Fruit fly (Drosophila melanogaster) whole organism, embryonic: ENCODE results near the gene CG33095.

Experiments
- CG10147 ChIP-seq: fragments of 200-800 bp; sonication (Bioruptor generic); optimal IDR thresholded peaks from 2 replicates; lab custom pipeline; 2019; ENCODE audit warnings: missing biosample characterization, mild to moderate bottlenecking, missing genetic modification characterization, moderate library complexity
- CG10462 ChIP-seq: fragments of 200-800 bp; sonication (Bioruptor generic); optimal IDR thresholded peaks from 2 replicates; lab custom pipeline; 2016; ENCODE audit warnings: missing biosample characterization, missing genetic modification characterization
- CG10565 ChIP-seq: fragments of 200-800 bp; sonication (Bioruptor generic); optimal IDR thresholded peaks from 3 replicates; lab custom pipeline; 2016; ENCODE audit warnings: missing biosample characterization, mild to moderate bottlenecking, missing genetic modification characterization
- CG13123 ChIP-seq: fragments of 200-800 bp; sonication (Bioruptor generic); optimal IDR thresholded peaks from 2 replicates; lab custom pipeline; 2016; ENCODE audit warnings: missing biosample characterization, missing genetic modification characterization
- CG13287 ChIP-seq: fragments of 200-800 bp; sonication (Bioruptor generic); IDR thresholded peaks from 2 replicates; pipeline ENCODE4 v1.3.6; 2022; ENCODE audit warnings: missing biosample characterization, missing genetic modification characterization; ENCODE audit not compliant: partially characterized antibody
- CG14014 ChIP-seq: fragments of 200-800 bp; sonication (Bioruptor generic); IDR thresholded peaks from 2 replicates; pipeline ENCODE4 v1.3.6; 2022; ENCODE audit warnings: missing biosample characterization, missing genetic modification characterization
- CG14441 ChIP-seq: fragments of 200-800 bp; sonication (Bioruptor generic); IDR thresholded peaks from 2 replicates; pipeline ENCODE4 v1.3.6; 2022; ENCODE audit warnings: missing biosample characterization, missing genetic modification characterization
- CG1602 ChIP-seq: fragments of 200-800 bp; sonication (Bioruptor generic); optimal IDR thresholded peaks from 3 replicates; lab custom pipeline; 2016; ENCODE audit warnings: missing biosample characterization, missing genetic modification characterization
- CG16813 ChIP-seq: fragments of 200-800 bp; sonication (Bioruptor generic); IDR thresholded peaks from 3 replicates; pipeline ENCODE4 v1.3.6; 2022; ENCODE audit warnings: missing biosample characterization, missing genetic modification characterization; ENCODE audit not compliant: partially characterized antibody
- CG18476 ChIP-seq: fragments of 200-800 bp; sonication (Bioruptor generic); optimal IDR thresholded peaks from 2 replicates; lab custom pipeline; 2016; ENCODE audit warnings: missing biosample characterization, mild to moderate bottlenecking, missing genetic modification characterization
- CG2875 ChIP-seq: fragments of 200-800 bp; sonication (Bioruptor generic); optimal IDR thresholded peaks from 2 replicates; lab custom pipeline; 2017; ENCODE audit warnings: missing biosample characterization, mild to moderate bottlenecking, missing genetic modification characterization, missing genetic modification reagents
- CG2889 ChIP-seq: fragments of 200-800 bp; sonication (Bioruptor generic); IDR thresholded peaks from 3 replicates; pipeline ENCODE4 v1.3.6; 2022; ENCODE audit warnings: missing biosample characterization, missing genetic modification characterization
- CG30403 ChIP-seq: fragments of 200-800 bp; sonication (Bioruptor generic); optimal IDR thresholded peaks from 3 replicates; lab custom pipeline; 2016; ENCODE audit warnings: missing biosample characterization, missing genetic modification characterization
- CG3281 ChIP-seq: fragments of 200-800 bp; sonication (Bioruptor generic); optimal IDR thresholded peaks from 3 replicates; lab custom pipeline; 2017; ENCODE audit warnings: missing biosample characterization, mild to moderate bottlenecking, missing genetic modification characterization
- CG33557 ChIP-seq: fragments of 200-800 bp; sonication (Bioruptor generic); optimal IDR thresholded peaks from 2 replicates; lab custom pipeline; 2019; ENCODE audit warnings: missing biosample characterization, mild to moderate bottlenecking, missing genetic modification characterization, moderate library complexity
- CG6175 ChIP-seq: fragments of 200-800 bp; sonication (Bioruptor generic); IDR thresholded peaks from 3 replicates; pipeline ENCODE4 v1.3.6; 2022; ENCODE audit warnings: missing biosample characterization, missing genetic modification characterization
- CG6791 ChIP-seq: fragments of 200-800 bp; sonication (Bioruptor generic); IDR thresholded peaks from 3 replicates; pipeline ENCODE4 v1.3.6; 2022; ENCODE audit warnings: missing biosample characterization, missing genetic modification characterization; ENCODE audit not compliant: partially characterized antibody
- CG8359 ChIP-seq: fragments of 200-800 bp; sonication (Bioruptor generic); optimal IDR thresholded peaks from 2 replicates; lab custom pipeline; 2017; ENCODE audit warnings: missing biosample characterization, mild to moderate bottlenecking, missing genetic modification characterization, borderline replicate concordance
- CG9609 ChIP-seq: fragments of 200-800 bp; sonication (Bioruptor generic); optimal IDR thresholded peaks from 3 replicates; lab custom pipeline; 2016; ENCODE audit warnings: missing biosample characterization, missing genetic modification characterization
- CG9876 ChIP-seq: fragments of 200-800 bp; sonication (Bioruptor generic); optimal IDR thresholded peaks from 2 replicates; lab custom pipeline; 2016; ENCODE audit warnings: missing biosample characterization, missing genetic modification characterization
- GATAe ChIP-seq: fragments of 200-800 bp; sonication (Bioruptor generic); conservative IDR thresholded peaks from 2 replicates; pipeline ENCODE4 v1.3.6; 2022; ENCODE audit warnings: missing biosample characterization, missing genetic modification characterization
- Gug ChIP-seq: fragments of 200-800 bp; sonication (Bioruptor generic); IDR thresholded peaks from 4 replicates; pipeline ENCODE4 v1.3.6; 2022; ENCODE audit warnings: missing biosample characterization, missing genetic modification characterization
- HLH4C ChIP-seq: fragments of 200-800 bp; sonication (Bioruptor generic); IDR thresholded peaks from 3 replicates; pipeline ENCODE4 v1.3.6; 2022; ENCODE audit warnings: missing biosample characterization, missing genetic modification characterization; ENCODE audit not compliant: partially characterized antibody
- Hand ChIP-seq: fragments of 200-800 bp; sonication (Bioruptor generic); optimal IDR thresholded peaks from 2 replicates; lab custom pipeline; 2017; ENCODE audit warnings: mild to moderate bottlenecking, missing biosample characterization, missing genetic modification reagents, missing genetic modification characterization
- Hey ChIP-seq: fragments of 200-800 bp; sonication (Bioruptor generic); optimal IDR thresholded peaks from 3 replicates; lab custom pipeline; 2018; ENCODE audit warnings: missing biosample characterization, mild to moderate bottlenecking, missing genetic modification characterization
- Hr78 ChIP-seq, 2 experiments: fragments of 200-800 bp in 1 of 2; fragments of >200 bp in 1 of 2; sonication (Bioruptor generic) in 1 of 2; optimal IDR thresholded peaks; 2 replicates each; lab custom pipeline; 2017 to 2019; ENCODE audit warnings: missing biosample characterization in 2 of 2, missing genetic modification characterization in 2 of 2, mild to moderate bottlenecking in 1 of 2, moderate library complexity in 1 of 2
- MBD-R2 ChIP-seq: fragments of 200-800 bp; sonication (Bioruptor generic); IDR thresholded peaks from 2 replicates; pipeline ENCODE4 v1.3.6; 2022; ENCODE audit warnings: missing biosample characterization, missing genetic modification characterization
- Mad ChIP-seq: fragments of 200-800 bp; sonication (Bioruptor generic); optimal IDR thresholded peaks from 2 replicates; lab custom pipeline; 2016; ENCODE audit warnings: missing biosample characterization, missing genetic modification characterization
- YL-1 ChIP-seq: fragments of 200-800 bp; sonication (Bioruptor generic); optimal IDR thresholded peaks from 3 replicates; lab custom pipeline; 2017; ENCODE audit warnings: missing biosample characterization, mild to moderate bottlenecking, missing genetic modification characterization
- ato ChIP-seq: fragments of 200-800 bp; sonication (Bioruptor generic); IDR thresholded peaks from 2 replicates; pipeline ENCODE4 v1.3.6; 2022; ENCODE audit warnings: missing biosample characterization, missing genetic modification characterization; ENCODE audit not compliant: partially characterized antibody
- bbx ChIP-seq: fragments of 200-800 bp; sonication (Bioruptor generic); IDR thresholded peaks from 2 replicates; pipeline ENCODE4 v1.3.6; 2022; ENCODE audit warnings: missing biosample characterization, missing genetic modification characterization; ENCODE audit not compliant: partially characterized antibody
- bcd ChIP-seq: fragments of 200-800 bp; sonication (Bioruptor generic); optimal IDR thresholded peaks from 2 replicates; lab custom pipeline; 2017; ENCODE audit warnings: missing biosample characterization, mild to moderate bottlenecking, missing genetic modification characterization
- cg ChIP-seq: fragments of 200-800 bp; sonication (Bioruptor generic); optimal IDR thresholded peaks from 3 replicates; lab custom pipeline; 2019; ENCODE audit warnings: missing biosample characterization, mild to moderate bottlenecking, missing genetic modification characterization, moderate library complexity
- crc ChIP-seq: fragments of 200-800 bp; sonication (Bioruptor generic); optimal IDR thresholded peaks from 2 replicates; lab custom pipeline; 2016; ENCODE audit warnings: missing biosample characterization, missing genetic modification characterization
- dimm ChIP-seq: fragments of 200-800 bp; sonication (Bioruptor generic); IDR thresholded peaks from 2 replicates; pipeline ENCODE4 v1.3.6; 2022; ENCODE audit warnings: missing biosample characterization, missing genetic modification characterization
- dmrt11E ChIP-seq: fragments of 200-800 bp; sonication (Bioruptor generic); optimal IDR thresholded peaks from 3 replicates; lab custom pipeline; 2018; ENCODE audit warnings: missing biosample characterization, mild to moderate bottlenecking, missing genetic modification characterization, moderate library complexity
- eve ChIP-seq, 2 experiments: fragments of >200 bp; optimal IDR thresholded peaks; 2 replicates each; lab custom pipeline; 2017; ENCODE audit warnings: missing biosample characterization in 2 of 2, missing genetic modification characterization in 2 of 2
- gcm ChIP-seq: fragments of 200-800 bp; sonication (Bioruptor generic); optimal IDR thresholded peaks from 2 replicates; lab custom pipeline; 2019; ENCODE audit warnings: missing biosample characterization, mild to moderate bottlenecking, missing genetic modification characterization, moderate library complexity
- kah ChIP-seq: fragments of 200-800 bp; sonication (Bioruptor generic); optimal IDR thresholded peaks from 2 replicates; lab custom pipeline; 2018; ENCODE audit warnings: missing biosample characterization, mild to moderate bottlenecking, missing genetic modification characterization
- nerfin-1 ChIP-seq: fragments of 200-800 bp; sonication (Bioruptor generic); optimal IDR thresholded peaks from 3 replicates; lab custom pipeline; 2019; ENCODE audit warnings: missing biosample characterization, mild to moderate bottlenecking, missing genetic modification characterization, moderate library complexity
- p53 ChIP-seq: fragments of 200-800 bp; sonication (Bioruptor generic); optimal IDR thresholded peaks from 2 replicates; lab custom pipeline; 2016; ENCODE audit warnings: missing biosample characterization, missing genetic modification characterization
- pfk ChIP-seq: fragments of 200-800 bp; sonication (Bioruptor generic); optimal IDR thresholded peaks from 2 replicates; lab custom pipeline; 2018; ENCODE audit warnings: missing biosample characterization, mild to moderate bottlenecking, missing genetic modification characterization, moderate library complexity
- pho ChIP-seq: fragments of 200-800 bp; sonication (Bioruptor generic); optimal IDR thresholded peaks from 2 replicates; lab custom pipeline; 2016; ENCODE audit warnings: missing biosample characterization, missing genetic modification characterization
- pnt ChIP-seq: fragments of 200-800 bp; sonication (Bioruptor generic); optimal IDR thresholded peaks from 3 replicates; lab custom pipeline; 2016; ENCODE audit warnings: missing biosample characterization, missing genetic modification characterization
- salm ChIP-seq: fragments of 200-800 bp; sonication (Bioruptor generic); optimal IDR thresholded peaks from 2 replicates; lab custom pipeline; 2018; ENCODE audit warnings: missing biosample characterization, mild to moderate bottlenecking, missing genetic modification characterization
- sd ChIP-seq: fragments of 200-800 bp; sonication (Bioruptor generic); optimal IDR thresholded peaks from 3 replicates; lab custom pipeline; 2018; ENCODE audit warnings: missing biosample characterization, mild to moderate bottlenecking, missing genetic modification characterization, moderate library complexity
- slou ChIP-seq: fragments of 200-800 bp; sonication (Bioruptor generic); optimal IDR thresholded peaks from 3 replicates; lab custom pipeline; 2016; ENCODE audit warnings: missing biosample characterization, missing genetic modification characterization
- sr ChIP-seq: fragments of 200-800 bp; sonication (Bioruptor generic); IDR thresholded peaks from 3 replicates; pipeline ENCODE4 v1.3.6; 2022; ENCODE audit warnings: missing biosample characterization, missing genetic modification characterization
- ssp ChIP-seq: fragments of 200-800 bp; sonication (Bioruptor generic); IDR thresholded peaks from 2 replicates; pipeline ENCODE4 v1.3.6; 2022; ENCODE audit warnings: missing biosample characterization, missing genetic modification characterization
- wek ChIP-seq: fragments of 200-800 bp; sonication (Bioruptor generic); optimal IDR thresholded peaks from 3 replicates; lab custom pipeline; 2018; ENCODE audit warnings: missing biosample characterization, mild to moderate bottlenecking, missing genetic modification characterization, moderate library complexity
- zf30C ChIP-seq: fragments of 200-800 bp; sonication (Bioruptor generic); optimal IDR thresholded peaks from 3 replicates; lab custom pipeline; 2018; ENCODE audit warnings: missing biosample characterization, mild to moderate bottlenecking, missing genetic modification characterization

Gene CG33095

dm6 chr3R:25097486-25097885 is at the start of gene CG33095, which contains the start of gene CG33096 (continued):
- TF ChIP-seq CG14441 (GFP tag; lab: Robert Waterston, UW) (no peak), crc (GFP tag; lab: Kevin White, UChicago) (no peak), GATAe (GFP tag; lab: Robert Waterston, UW) (no peak), YL-1 (GFP tag; lab: Kevin White, UChicago) (peak; percentile 51), Hr78 (GFP tag; optimal IDR thresholded peaks at IDR 0.05; lab: Kevin White, UChicago) (no peak), dmrt11E (tag; lab: Kevin White, UChicago) (no peak), CG6791 (no peak), CG16813 (0 out of 3 replicates have a peak, but pooled peaks have one; percentile 43), gcm (GFP tag; lab: Kevin White, UChicago) (no peak), p53 (no peak), kah (GFP tag; lab: Kevin White, UChicago) (no peak), CG10147 (GFP tag; lab: Kevin White, UChicago) (no peak), eve (GFP tag; optimal IDR thresholded peaks at IDR 0.05; lab: Kevin White, UChicago) (no peak), CG2875 (GFP tag; lab: Kevin White, UChicago) (no peak), CG8359 (GFP tag; lab: Kevin White, UChicago) (no peak), ssp (GFP tag; lab: Robert Waterston, UW) (no peak), pho (GFP tag; lab: Kevin White, UChicago) (no peak), MBD-R2 (GFP tag; lab: Robert Waterston, UW) (peak; percentile 83), CG1602 (GFP tag; lab: Kevin White, UChicago) (no peak), bcd (GFP tag; lab: Kevin White, UChicago) (no peak), CG14014 (no peak), pnt (no peak), sd (tag; lab: Kevin White, UChicago) (no peak), Gug (GFP tag; lab: Robert Waterston, UW) (no peak), Hand (GFP tag; lab: Kevin White, UChicago) (no peak), bbx (GFP tag; lab: Robert Waterston, UW) (no peak), CG13287 (GFP tag; lab: Robert Waterston, UW) (peak; percentile 28; the same call in 1 of the 2 replicates), ato (no peak), CG2889 (no peak), CG3281 (GFP tag; lab: Kevin White, UChicago) (no peak), CG13123 (GFP tag; lab: Kevin White, UChicago) (no peak), wek (no peak), CG33557 (GFP tag; lab: Kevin White, UChicago) (no peak), Mad (GFP tag; lab: Kevin White, UChicago) (no peak), CG9876 (no peak), CG9609 (no peak), zf30C (GFP tag; lab: Kevin White, UChicago) (no peak), CG6175 (no peak), CG18476 (GFP tag; lab: Kevin White, UChicago) (no peak), HLH4C (GFP tag; lab: Robert Waterston, UW) (no peak), salm (tag; lab: Kevin White, UChicago) (no peak), cg (GFP tag; lab: Kevin White, UChicago) (peak; percentile 71), slou (GFP tag; lab: Kevin White, UChicago) (no peak), nerfin-1 (no peak), sr (no peak), CG10565 (GFP tag; lab: Kevin White, UChicago) (no peak), CG10462 (no peak), CG30403 (GFP tag; lab: Kevin White, UChicago) (no peak), pfk (GFP tag; lab: Kevin White, UChicago) (peak; percentile 69), dimm (GFP tag; lab: Robert Waterston, UW) (no peak), Hey (no peak)
